Fruit fly (Drosophila melanogaster) S2 (cell line): ENCODE results near the gene Pex3.

Source experiments
- CG8478 ChIP-seq: fragments of >200 bp; optimal IDR thresholded peaks from 2 replicates; lab custom pipeline; 2018
- CTCF ChIP-seq, 2 experiments: fragments of >200 bp; optimal IDR thresholded peaks; 2 replicates each; lab custom pipeline; 2018

dm6 chr3L:15121272-15121671 is 22.9 kb upstream of the Pex3 start, which contains the start of gene CG32847:
- TF ChIP-seq CG8478 (no peak), CTCF (optimal IDR thresholded peaks at IDR 0.05; lab: Kevin White, UChicago) (no peak)
